Fruit fly (Drosophila melanogaster) whole organism, embryonic: Measurements from ENCODE around the gene CG15602.
A peak's percentile ranks its signal among the peaks of the same experiment; 100 is the strongest.

Experiments
- BtbVII ChIP-seq: fragments of 200-800 bp; sonication (Bioruptor generic); optimal IDR thresholded peaks from 3 replicates; lab custom pipeline; 2017; ENCODE audit warnings: missing biosample characterization, mild to moderate bottlenecking, missing genetic modification characterization
- CG10147 ChIP-seq: fragments of 200-800 bp; sonication (Bioruptor generic); optimal IDR thresholded peaks from 2 replicates; lab custom pipeline; 2019; ENCODE audit warnings: missing biosample characterization, mild to moderate bottlenecking, missing genetic modification characterization, moderate library complexity
- CG10565 ChIP-seq: fragments of 200-800 bp; sonication (Bioruptor generic); optimal IDR thresholded peaks from 3 replicates; lab custom pipeline; 2016; ENCODE audit warnings: missing biosample characterization, mild to moderate bottlenecking, missing genetic modification characterization
- CG1233 ChIP-seq: fragments of 200-800 bp; sonication (Bioruptor generic); optimal IDR thresholded peaks from 4 replicates; lab custom pipeline; 2018; ENCODE audit warnings: missing biosample characterization, mild to moderate bottlenecking, missing genetic modification characterization
- CG13424 ChIP-seq: fragments of 200-800 bp; sonication (Bioruptor generic); optimal IDR thresholded peaks from 2 replicates; lab custom pipeline; 2019; ENCODE audit warnings: missing biosample characterization, mild to moderate bottlenecking, missing genetic modification characterization, moderate library complexity
- CG14860 ChIP-seq: fragments of 200-800 bp; sonication (Bioruptor generic); IDR thresholded peaks from 3 replicates; pipeline ENCODE4 v1.3.6; 2022; ENCODE audit warnings: missing biosample characterization, missing genetic modification characterization; ENCODE audit not compliant: partially characterized antibody
- CG15269 ChIP-seq: fragments of 200-800 bp; sonication (Bioruptor generic); optimal IDR thresholded peaks from 2 replicates; lab custom pipeline; 2018; ENCODE audit warnings: missing biosample characterization, mild to moderate bottlenecking, missing genetic modification characterization, moderate library complexity
- CG15514 ChIP-seq: fragments of 200-800 bp; sonication (Bioruptor generic); optimal IDR thresholded peaks from 3 replicates; lab custom pipeline; 2017; ENCODE audit warnings: missing biosample characterization, missing genetic modification characterization, mild to moderate bottlenecking, moderate library complexity, missing genetic modification reagents
- CG1647 ChIP-seq: fragments of 200-800 bp; sonication (Bioruptor generic); optimal IDR thresholded peaks from 3 replicates; lab custom pipeline; 2016; ENCODE audit warnings: missing biosample characterization, missing genetic modification characterization
- CG18011 ChIP-seq: fragments of 200-800 bp; sonication (Bioruptor generic); optimal IDR thresholded peaks from 2 replicates; lab custom pipeline; 2017; ENCODE audit warnings: missing biosample characterization, missing genetic modification characterization, mild to moderate bottlenecking, moderate library complexity, missing genotype
- CG2199 ChIP-seq: fragments of 200-800 bp; sonication (Bioruptor generic); IDR thresholded peaks from 3 replicates; pipeline ENCODE4 v1.3.6; 2022; ENCODE audit warnings: missing biosample characterization, missing genetic modification characterization
- CG2202 ChIP-seq: fragments of 200-800 bp; sonication (Bioruptor generic); optimal IDR thresholded peaks from 2 replicates; lab custom pipeline; 2018; ENCODE audit warnings: missing biosample characterization, mild to moderate bottlenecking, missing genetic modification characterization
- CG3281 ChIP-seq: fragments of 200-800 bp; sonication (Bioruptor generic); optimal IDR thresholded peaks from 3 replicates; lab custom pipeline; 2017; ENCODE audit warnings: missing biosample characterization, mild to moderate bottlenecking, missing genetic modification characterization
- CG3407 ChIP-seq: fragments of 200-800 bp; sonication (Bioruptor generic); optimal IDR thresholded peaks from 2 replicates; lab custom pipeline; 2018; ENCODE audit warnings: missing biosample characterization, mild to moderate bottlenecking, missing genetic modification characterization
- CG3847 ChIP-seq: fragments of 200-800 bp; sonication (Bioruptor generic); IDR thresholded peaks from 2 replicates; pipeline ENCODE4 v1.3.6; 2022; ENCODE audit warnings: missing biosample characterization, missing genetic modification characterization
- CG6272 ChIP-seq: fragments of 200-800 bp; sonication (Bioruptor generic); IDR thresholded peaks from 2 replicates; pipeline ENCODE4 v1.3.6; 2022; ENCODE audit warnings: missing biosample characterization, missing genetic modification characterization
- CG7963 ChIP-seq: fragments of 200-800 bp; sonication (Bioruptor generic); IDR thresholded peaks from 3 replicates; pipeline ENCODE4 v1.3.6; 2022; ENCODE audit warnings: missing biosample characterization, missing genetic modification characterization; ENCODE audit not compliant: partially characterized antibody
- D19B ChIP-seq: fragments of 200-800 bp; sonication (Bioruptor generic); optimal IDR thresholded peaks from 2 replicates; lab custom pipeline; 2017; ENCODE audit warnings: missing biosample characterization, mild to moderate bottlenecking, missing genetic modification characterization
- Dip2 ChIP-seq: fragments of 200-800 bp; sonication (Bioruptor generic); IDR thresholded peaks from 2 replicates; pipeline ENCODE4 v1.3.6; 2022; ENCODE audit warnings: missing biosample characterization, missing genetic modification characterization
- Doc2 ChIP-seq: fragments of 200-800 bp; sonication (Bioruptor generic); IDR thresholded peaks from 2 replicates; pipeline ENCODE4 v1.3.6; 2022; ENCODE audit warnings: missing biosample characterization, missing genetic modification characterization
- Dp ChIP-seq: fragments of 200-800 bp; sonication (Bioruptor generic); optimal IDR thresholded peaks from 2 replicates; lab custom pipeline; 2018; ENCODE audit warnings: missing biosample characterization, mild to moderate bottlenecking, missing genetic modification characterization, moderate library complexity
- E2f2 ChIP-seq: fragments of 200-800 bp; sonication (Bioruptor generic); IDR thresholded peaks from 2 replicates; pipeline ENCODE4 v1.3.6; 2022; ENCODE audit warnings: missing biosample characterization, missing genetic modification characterization
- Lpt ChIP-seq: fragments of >200 bp; optimal IDR thresholded peaks from 2 replicates; lab custom pipeline; 2018; ENCODE audit warnings: missing biosample characterization, missing genetic modification characterization
- Myb ChIP-seq: fragments of 200-800 bp; sonication (Bioruptor generic); optimal IDR thresholded peaks from 2 replicates; lab custom pipeline; 2016; ENCODE audit warnings: missing biosample characterization, missing genetic modification characterization
- Oli ChIP-seq: fragments of 200-800 bp; sonication (Bioruptor generic); optimal IDR thresholded peaks from 2 replicates; lab custom pipeline; 2018; ENCODE audit warnings: missing biosample characterization, mild to moderate bottlenecking, missing genetic modification characterization, moderate library complexity
- Sin3A ChIP-seq: fragments of >200 bp; optimal IDR thresholded peaks from 2 replicates; lab custom pipeline; 2018
- Sox100B ChIP-seq: fragments of 200-800 bp; sonication (Bioruptor generic); optimal IDR thresholded peaks from 3 replicates; lab custom pipeline; 2018; ENCODE audit warnings: missing biosample characterization, mild to moderate bottlenecking, missing genetic modification characterization
- Sry-δ ChIP-seq: fragments of 200-800 bp; sonication (Bioruptor generic); optimal IDR thresholded peaks from 2 replicates; lab custom pipeline; 2016; ENCODE audit warnings: missing biosample characterization, missing genetic modification characterization
- Usf ChIP-seq: fragments of 200-800 bp; sonication (Bioruptor generic); optimal IDR thresholded peaks from 2 replicates; lab custom pipeline; 2017; ENCODE audit warnings: missing genotype, missing biosample characterization, missing genetic modification characterization
- amos ChIP-seq: fragments of 200-800 bp; sonication (Bioruptor generic); IDR thresholded peaks from 2 replicates; pipeline ENCODE4 v1.3.6; 2022; ENCODE audit warnings: missing biosample characterization, missing genetic modification characterization; ENCODE audit not compliant: partially characterized antibody
- bigmax ChIP-seq: fragments of 200-800 bp; sonication (Bioruptor generic); optimal IDR thresholded peaks from 2 replicates; lab custom pipeline; 2018; ENCODE audit warnings: missing biosample characterization, mild to moderate bottlenecking, missing genetic modification characterization
- dm ChIP-seq: fragments of 200-800 bp; sonication (Bioruptor generic); optimal IDR thresholded peaks from 3 replicates; lab custom pipeline; 2016; ENCODE audit warnings: missing biosample characterization, missing genetic modification characterization
- dmrt99B ChIP-seq: fragments of 200-800 bp; sonication (Bioruptor generic); optimal IDR thresholded peaks from 2 replicates; lab custom pipeline; 2018; ENCODE audit warnings: missing biosample characterization, mild to moderate bottlenecking, missing genetic modification characterization, moderate library complexity
- en ChIP-seq: fragments of 200-800 bp; sonication (Bioruptor generic); optimal IDR thresholded peaks from 2 replicates; lab custom pipeline; 2016; ENCODE audit warnings: missing biosample characterization, missing genetic modification characterization
- fd3F ChIP-seq: fragments of 200-800 bp; sonication (Bioruptor generic); optimal IDR thresholded peaks from 2 replicates; lab custom pipeline; 2018; ENCODE audit warnings: missing biosample characterization, mild to moderate bottlenecking, missing genetic modification characterization, moderate library complexity
- her ChIP-seq: fragments of 200-800 bp; sonication (Bioruptor generic); optimal IDR thresholded peaks from 2 replicates; lab custom pipeline; 2016; ENCODE audit warnings: missing biosample characterization, missing genetic modification characterization
- inv ChIP-seq: fragments of 200-800 bp; sonication (Bioruptor generic); IDR thresholded peaks from 2 replicates; pipeline ENCODE4 v1.3.6; 2022; ENCODE audit warnings: missing biosample characterization, missing genetic modification characterization; ENCODE audit not compliant: partially characterized antibody
- knrl ChIP-seq: fragments of 200-800 bp; sonication (Bioruptor generic); IDR thresholded peaks from 3 replicates; pipeline ENCODE4 v1.3.6; 2022; ENCODE audit warnings: missing biosample characterization, missing genetic modification characterization; ENCODE audit not compliant: partially characterized antibody
- nau ChIP-seq: fragments of 200-800 bp; sonication (Bioruptor generic); optimal IDR thresholded peaks from 3 replicates; lab custom pipeline; 2017; ENCODE audit warnings: missing biosample characterization, mild to moderate bottlenecking, missing genetic modification characterization, missing genetic modification reagents
- pan ChIP-seq, 4 experiments: fragments of >200 bp in 3 of 4; fragments of 200-800 bp in 1 of 4; sonication (Bioruptor generic) in 1 of 4; optimal IDR thresholded peaks in 3 of 4; IDR thresholded peaks in 1 of 4; 2 replicates each; pipeline versions ENCODE4 v1.3.6 to Lab custom; 2017 to 2022; ENCODE audit warnings: missing biosample characterization in 2 of 4, missing genetic modification characterization in 2 of 4, mixed read lengths in 1 of 4
- ranshi ChIP-seq: fragments of 200-800 bp; sonication (Bioruptor generic); IDR thresholded peaks from 2 replicates; pipeline ENCODE4 v1.3.6; 2022; ENCODE audit warnings: missing biosample characterization, missing genetic modification characterization
- run ChIP-seq: fragments of 200-800 bp; sonication (Bioruptor generic); optimal IDR thresholded peaks from 3 replicates; lab custom pipeline; 2018; ENCODE audit warnings: missing biosample characterization, mild to moderate bottlenecking, missing genetic modification characterization
- sc ChIP-seq, 3 experiments: fragments of >200 bp in 2 of 3; fragments of 200-800 bp in 1 of 3; sonication (Bioruptor generic) in 1 of 3; optimal IDR thresholded peaks; 2 replicates in 2 of 3; 3 replicates in 1 of 3; lab custom pipeline; 2017; ENCODE audit warnings: mild to moderate bottlenecking in 1 of 3, missing biosample characterization in 1 of 3, missing genetic modification characterization in 1 of 3, missing genetic modification reagents in 1 of 3
- schlank ChIP-seq: fragments of 200-800 bp; sonication (Bioruptor generic); optimal IDR thresholded peaks from 2 replicates; lab custom pipeline; 2018; ENCODE audit warnings: missing biosample characterization, mild to moderate bottlenecking, missing genetic modification characterization
- slp2 ChIP-seq: fragments of 200-800 bp; sonication (Bioruptor generic); optimal IDR thresholded peaks from 2 replicates; lab custom pipeline; 2016; ENCODE audit warnings: missing biosample characterization, missing genetic modification characterization
- sob ChIP-seq: fragments of 200-800 bp; sonication (Bioruptor generic); IDR thresholded peaks from 2 replicates; pipeline ENCODE4 v1.3.6; 2022; ENCODE audit warnings: missing biosample characterization, missing genetic modification characterization
- unc-4 ChIP-seq: fragments of 200-800 bp; sonication (Bioruptor generic); IDR thresholded peaks from 2 replicates; pipeline ENCODE4 v1.3.6; 2022; ENCODE audit warnings: missing biosample characterization, missing genetic modification characterization; ENCODE audit not compliant: partially characterized antibody
- unpg ChIP-seq: fragments of 200-800 bp; sonication (Bioruptor generic); optimal IDR thresholded peaks from 3 replicates; lab custom pipeline; 2018; ENCODE audit warnings: missing biosample characterization, mild to moderate bottlenecking, missing genetic modification characterization, moderate library complexity
- vvl ChIP-seq: fragments of 200-800 bp; sonication (Bioruptor generic); IDR thresholded peaks from 2 replicates; pipeline ENCODE4 v1.3.6; 2022; ENCODE audit warnings: missing biosample characterization, missing genetic modification characterization
- wor ChIP-seq: fragments of 200-800 bp; sonication (Bioruptor generic); IDR thresholded peaks from 2 replicates; pipeline ENCODE4 v1.3.6; 2022; ENCODE audit warnings: missing biosample characterization, missing genetic modification characterization

CG15602 gene

DNA sequence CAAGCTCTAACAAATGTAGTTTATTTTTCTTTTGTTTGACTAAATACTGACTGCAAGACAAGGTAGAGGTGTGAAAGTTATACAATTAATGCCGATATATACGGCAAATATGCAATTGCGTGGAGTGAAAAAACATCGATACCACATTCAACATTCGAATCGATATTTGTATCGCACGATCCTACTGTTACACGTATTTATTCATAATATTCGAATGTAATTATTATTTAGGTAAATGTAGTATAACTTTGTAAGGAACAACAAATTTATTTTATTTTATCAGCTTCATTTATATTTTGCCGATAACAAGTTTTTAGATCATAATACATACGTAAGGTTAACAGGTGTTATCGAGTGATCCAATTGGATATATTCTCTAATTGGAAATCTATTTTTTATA, 36.2 kb downstream of the CG15602 start, which contains the start of gene Chc (continued):
- TF ChIP-seq dm (GFP tag; lab: Kevin White, UChicago) (no peak), CG3281 (GFP tag; lab: Kevin White, UChicago) (no peak), Doc2 (GFP tag; lab: Robert Waterston, UW) (no peak), CG14860 (GFP tag; lab: Robert Waterston, UW) (peak; percentile 97), pan (optimal IDR thresholded peaks at IDR 0.05; lab: Kevin White, UChicago) (no peak), pan (GFP tag; optimal IDR thresholded peaks at IDR 0.05 in 1 of 2, IDR thresholded peaks at IDR 0.05 in 1 of 2) (no peak), fd3F (GFP tag; lab: Kevin White, UChicago) (no peak), her (GFP tag; lab: Kevin White, UChicago) (no peak), dmrt99B (tag; lab: Kevin White, UChicago) (no peak), Sox100B (no peak), Usf (no peak), Dip2 (GFP tag; lab: Robert Waterston, UW) (no peak), sob (GFP tag; lab: Robert Waterston, UW) (peak; percentile 10; the same call in 1 of the 2 replicates), bigmax (GFP tag; lab: Kevin White, UChicago) (no peak), Sin3A (lab: Kevin White, UChicago) (no peak), CG1233 (GFP tag; lab: Kevin White, UChicago) (no peak), schlank (tag; lab: Kevin White, UChicago) (no peak), CG1647 (no peak), CG15514 (GFP tag; lab: Kevin White, UChicago) (peak; percentile 43), run (tag; lab: Kevin White, UChicago) (no peak), slp2 (GFP tag; lab: Kevin White, UChicago) (no peak), Lpt (GFP tag; lab: Kevin White, UChicago) (no peak), CG7963 (peak; percentile 97), inv (GFP tag; lab: Robert Waterston, UW) (peak; percentile 98), Dp (GFP tag; lab: Kevin White, UChicago) (peak; percentile 43), CG3847 (no peak), unpg (GFP tag; lab: Kevin White, UChicago) (no peak), CG15269 (tag; lab: Kevin White, UChicago) (no peak), CG6272 (GFP tag; lab: Robert Waterston, UW) (no peak), CG2199 (no peak), CG2202 (tag; lab: Kevin White, UChicago) (no peak), CG18011 (no peak), sc (optimal IDR thresholded peaks at IDR 0.05; lab: Kevin White, UChicago) (no peak), sc (GFP tag; optimal IDR thresholded peaks at IDR 0.05; lab: Kevin White, UChicago) (no peak), Sry-δ (GFP tag; lab: Kevin White, UChicago) (peak; percentile 92), ranshi (GFP tag; lab: Robert Waterston, UW) (no peak), nau (GFP tag; lab: Kevin White, UChicago) (no peak), CG10147 (GFP tag; lab: Kevin White, UChicago) (no peak), CG13424 (tag; lab: Kevin White, UChicago) (no peak), knrl (GFP tag; lab: Robert Waterston, UW) (peak; percentile 96), unc-4 (GFP tag; lab: Robert Waterston, UW) (peak; percentile 95), en (GFP tag; lab: Kevin White, UChicago) (no peak), amos (GFP tag; lab: Robert Waterston, UW) (peak; percentile 99), E2f2 (GFP tag; lab: Robert Waterston, UW) (peak; percentile 50; the same call in 1 of the 2 replicates), Myb (GFP tag; lab: Kevin White, UChicago) (peak; percentile 40), vvl (0 out of 2 replicates have a peak, but pooled peaks have one; percentile 31), CG10565 (GFP tag; lab: Kevin White, UChicago) (no peak), Oli (no peak), BtbVII (GFP tag; lab: Kevin White, UChicago) (no peak), wor (no peak), CG3407 (GFP tag; lab: Kevin White, UChicago) (no peak), D19B (GFP tag; lab: Kevin White, UChicago) (no peak)
